Worm (Caenorhabditis elegans) whole organism, L2 larva: ENCODE results near the gene W06G6.10.

Experiments used
- egl-27 ChIP-seq: sonication (generic microtip); optimal IDR thresholded peaks from 3 replicates; lab custom pipeline; 2017; ENCODE audit warnings: missing biosample characterization, missing genetic modification reagents, missing genetic modification characterization
- lsy-2 ChIP-seq, 2 experiments: fragments of 150-350 bp in 1 of 2; sonication (generic microtip) in 1 of 2; optimal IDR thresholded peaks; 2 replicates each; lab custom pipeline; 2014 to 2017; ENCODE audit warnings: missing biosample characterization in 2 of 2, missing genetic modification characterization in 2 of 2
- skn-1 ChIP-seq: sonication (generic microtip); optimal IDR thresholded peaks from 2 replicates; lab custom pipeline; 2017; ENCODE audit warnings: missing biosample characterization, missing genetic modification characterization
- unc-39 ChIP-seq: fragments of 150-350 bp; optimal IDR thresholded peaks from 2 replicates; lab custom pipeline; 2014; ENCODE audit warnings: missing biosample characterization, missing genetic modification characterization
- unc-55 ChIP-seq: fragments of 150-350 bp; sonication (generic microtip); optimal IDR thresholded peaks from 3 replicates; lab custom pipeline; 2014; ENCODE audit warnings: missing biosample characterization, missing genetic modification reagents, missing genetic modification characterization
- unc-62 ChIP-seq: fragments of 150-350 bp; optimal IDR thresholded peaks from 2 replicates; lab custom pipeline; 2014; ENCODE audit warnings: missing biosample characterization, missing genetic modification reagents, missing genetic modification characterization
- zag-1 ChIP-seq: fragments of 150-350 bp; optimal IDR thresholded peaks from 2 replicates; lab custom pipeline; 2014; ENCODE audit warnings: missing biosample characterization, missing genetic modification characterization
- ztf-11 ChIP-seq: sonication (generic microtip); optimal IDR thresholded peaks from 2 replicates; lab custom pipeline; 2017; ENCODE audit warnings: missing biosample characterization, missing genetic modification characterization

DNA sequence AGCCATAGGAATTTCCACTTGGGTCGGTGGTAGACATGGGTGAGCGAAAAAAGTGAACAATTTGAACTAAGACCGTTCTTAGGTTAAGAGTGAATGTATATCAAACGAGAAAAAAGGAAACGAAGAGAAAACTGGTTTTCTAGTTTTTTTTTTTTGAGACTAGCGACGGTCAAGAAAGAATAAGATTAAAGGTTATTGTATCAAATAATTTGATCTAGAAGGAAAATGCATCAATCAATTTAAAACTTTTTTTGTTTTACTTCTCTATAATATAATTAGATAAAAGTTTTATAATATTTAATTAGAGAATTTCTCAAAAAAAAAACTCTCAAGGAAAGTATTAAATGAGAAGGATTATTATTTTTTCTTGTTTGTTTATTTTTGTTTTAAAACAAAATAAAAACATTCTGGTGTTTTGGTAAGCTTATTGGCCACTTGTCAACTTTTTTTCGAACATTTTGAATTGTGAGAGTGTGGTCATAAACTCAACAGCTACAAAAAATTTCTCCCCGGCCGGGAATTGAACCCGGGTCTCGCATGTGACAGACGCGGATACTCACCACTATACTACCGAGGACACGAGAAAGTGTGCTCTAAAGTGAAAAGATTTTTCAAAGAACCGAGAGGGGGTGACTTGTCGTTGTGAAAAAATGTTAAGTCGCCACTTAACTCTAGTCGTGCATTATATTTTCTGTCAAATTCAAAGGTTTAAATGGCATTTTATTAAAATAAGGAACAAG lies 1.6 kb downstream of the W06G6.10 start, which contains the start of gene W06G6.17:
- TF ChIP-seq lsy-2 (tag; optimal IDR thresholded peaks at IDR 0.05; lab: Kevin White, UChicago), result no peak
- TF ChIP-seq skn-1, result no peak
- no peak for TF ChIP-seq egl-27 (tag; lab: Kevin White, UChicago)
- TF ChIP-seq unc-62, result no peak
- TF ChIP-seq zag-1 (tag; lab: Kevin White, UChicago), result no peak
- TF ChIP-seq ztf-11, result no peak
- no peak for TF ChIP-seq unc-39 (tag; lab: Kevin White, UChicago)
- no peak for TF ChIP-seq unc-55 (GFP tag; lab: Kevin White, UChicago)
